Fruit fly (Drosophila melanogaster) whole organism, adult: ENCODE measurements around the gene Trim9.

ENCODE experiments used
- CG11617 ChIP-seq: fragments of 200-800 bp; sonication (Bioruptor generic); optimal IDR thresholded peaks from 2 replicates; lab custom pipeline; 2017; ENCODE audit warnings: mild to moderate bottlenecking, missing biosample characterization, missing genetic modification reagents, missing genetic modification characterization
- CG12768 ChIP-seq: fragments of 200-800 bp; sonication (Bioruptor generic); optimal IDR thresholded peaks from 2 replicates; lab custom pipeline; 2017; ENCODE audit warnings: missing biosample characterization, missing genetic modification characterization, mild to moderate bottlenecking, moderate library complexity, missing genetic modification reagents
- CG14711 ChIP-seq: fragments of 200-800 bp; sonication (Bioruptor generic); optimal IDR thresholded peaks from 2 replicates; lab custom pipeline; 2018; ENCODE audit warnings: missing biosample characterization, mild to moderate bottlenecking, missing genetic modification characterization, moderate library complexity
- CG1620 ChIP-seq: fragments of 200-800 bp; sonication (Bioruptor generic); optimal IDR thresholded peaks from 2 replicates; lab custom pipeline; 2016; ENCODE audit warnings: missing biosample characterization, missing genetic modification characterization
- CG33017 ChIP-seq: fragments of 200-800 bp; sonication (Bioruptor generic); optimal IDR thresholded peaks from 2 replicates; lab custom pipeline; 2018; ENCODE audit warnings: missing biosample characterization, mild to moderate bottlenecking, missing genetic modification characterization, moderate library complexity
- CG5204 ChIP-seq: fragments of 200-800 bp; sonication (Bioruptor generic); optimal IDR thresholded peaks from 2 replicates; lab custom pipeline; 2016; ENCODE audit warnings: missing biosample characterization, missing genetic modification characterization
- CG7045 ChIP-seq: fragments of 200-800 bp; sonication (Bioruptor generic); optimal IDR thresholded peaks from 2 replicates; lab custom pipeline; 2017; ENCODE audit warnings: missing biosample characterization, mild to moderate bottlenecking, missing genetic modification characterization
- CG7101 ChIP-seq: fragments of 200-800 bp; sonication (Bioruptor generic); optimal IDR thresholded peaks from 2 replicates; lab custom pipeline; 2018; ENCODE audit warnings: missing biosample characterization, mild to moderate bottlenecking, missing genetic modification characterization, moderate library complexity
- Clk ChIP-seq: fragments of 200-800 bp; sonication (Bioruptor generic); optimal IDR thresholded peaks from 2 replicates; lab custom pipeline; 2017; ENCODE audit warnings: missing biosample characterization, missing genetic modification characterization
- Crg-1 ChIP-seq: fragments of 200-800 bp; sonication (Bioruptor generic); optimal IDR thresholded peaks from 2 replicates; lab custom pipeline; 2016; ENCODE audit warnings: missing biosample characterization, missing genetic modification characterization
- Hr96 ChIP-seq: fragments of 200-800 bp; sonication (Bioruptor generic); optimal IDR thresholded peaks from 2 replicates; lab custom pipeline; 2016; ENCODE audit warnings: missing biosample characterization, missing genetic modification characterization
- Mnt ChIP-seq: fragments of 200-800 bp; sonication (Bioruptor generic); optimal IDR thresholded peaks from 2 replicates; lab custom pipeline; 2016; ENCODE audit warnings: missing biosample characterization, mild to moderate bottlenecking, missing genetic modification characterization
- bab1 ChIP-seq: fragments of 200-800 bp; sonication (Bioruptor generic); optimal IDR thresholded peaks from 3 replicates; lab custom pipeline; 2019; ENCODE audit warnings: missing biosample characterization, mild to moderate bottlenecking, missing genetic modification characterization, moderate library complexity
- cic ChIP-seq: fragments of 200-800 bp; sonication (Bioruptor generic); optimal IDR thresholded peaks from 2 replicates; lab custom pipeline; 2017; ENCODE audit warnings: missing biosample characterization, mild to moderate bottlenecking, missing genetic modification characterization, moderate library complexity
- cnc ChIP-seq, 2 experiments: fragments of >200 bp; optimal IDR thresholded peaks; 2 replicates each; lab custom pipeline; 2017
- kay ChIP-seq: fragments of 200-800 bp; sonication (Bioruptor generic); peaks from one replicate; lab custom pipeline; 2016; ENCODE audit warnings: missing biosample characterization, missing genetic modification characterization, borderline replicate concordance
- ovo ChIP-seq: fragments of 200-800 bp; sonication (Bioruptor generic); optimal IDR thresholded peaks from 2 replicates; lab custom pipeline; 2016; ENCODE audit warnings: missing biosample characterization, missing genetic modification characterization
- pad ChIP-seq: fragments of 200-800 bp; sonication (Bioruptor generic); optimal IDR thresholded peaks from 3 replicates; lab custom pipeline; 2017; ENCODE audit warnings: missing biosample characterization, missing genetic modification characterization, mild to moderate bottlenecking, moderate library complexity, missing genetic modification reagents
- tj ChIP-seq: fragments of 200-800 bp; sonication (Bioruptor generic); optimal IDR thresholded peaks from 3 replicates; lab custom pipeline; 2017; ENCODE audit warnings: missing biosample characterization, mild to moderate bottlenecking, missing genetic modification characterization, moderate library complexity
- toe ChIP-seq: fragments of 200-800 bp; sonication (Bioruptor generic); optimal IDR thresholded peaks from 2 replicates; lab custom pipeline; 2016; ENCODE audit warnings: missing biosample characterization, missing genetic modification characterization

Trim9 gene

dm6 chr2L:10552807-10553206 lies 8.1 kb downstream of the Trim9 start:
- TF ChIP-seq CG7101 (tag; lab: Kevin White, UChicago): peak; percentile 53
- TF ChIP-seq cic (GFP tag; lab: Kevin White, UChicago): peak; percentile 75
- no peak for TF ChIP-seq CG12768 (GFP tag; lab: Kevin White, UChicago)
- TF ChIP-seq Crg-1 (GFP tag; lab: Kevin White, UChicago): peak; percentile 36
- peak; percentile 12 for TF ChIP-seq kay (GFP tag; lab: Kevin White, UChicago)
- no peak for TF ChIP-seq CG5204 (GFP tag; lab: Kevin White, UChicago)

dm6 chr2L:10553692-10554091 lies 9.0 kb downstream of the Trim9 start:
- TF ChIP-seq CG33017: no peak
- no peak for TF ChIP-seq CG12768 (GFP tag; lab: Kevin White, UChicago)
- TF ChIP-seq tj (GFP tag; lab: Kevin White, UChicago): no peak

dm6 chr2L:10554676-10555075 lies 10.0 kb downstream of the Trim9 start:
- TF ChIP-seq ovo (GFP tag; lab: Kevin White, UChicago) (no peak), cnc (optimal IDR thresholded peaks at IDR 0.05; lab: Kevin White, UChicago) (no peak), CG14711 (tag; lab: Kevin White, UChicago) (no peak), Mnt (GFP tag; lab: Kevin White, UChicago) (no peak), tj (GFP tag; lab: Kevin White, UChicago) (no peak), toe (no peak)

dm6 chr2L:10555269-10555668 lies 10.6 kb downstream of the Trim9 start:
- TF ChIP-seq CG1620 (GFP tag; lab: Kevin White, UChicago) (no peak), CG5204 (GFP tag; lab: Kevin White, UChicago) (no peak), toe (no peak), CG7101 (tag; lab: Kevin White, UChicago) (no peak), Clk (GFP tag; lab: Kevin White, UChicago) (no peak), tj (GFP tag; lab: Kevin White, UChicago) (no peak), cnc (optimal IDR thresholded peaks at IDR 0.05; lab: Kevin White, UChicago) (no peak), bab1 (GFP tag; lab: Kevin White, UChicago) (no peak), CG7045 (GFP tag; lab: Kevin White, UChicago) (no peak), ovo (GFP tag; lab: Kevin White, UChicago) (no peak), Mnt (GFP tag; lab: Kevin White, UChicago) (no peak), pad (GFP tag; lab: Kevin White, UChicago) (no peak)

- TF ChIP-seq CG14711 (tag; lab: Kevin White, UChicago) (no peak), CG7101 (tag; lab: Kevin White, UChicago) (no peak), CG12768 (GFP tag; lab: Kevin White, UChicago) (no peak), CG7045 (GFP tag; lab: Kevin White, UChicago) (no peak), bab1 (GFP tag; lab: Kevin White, UChicago) (no peak), Hr96 (GFP tag; lab: Kevin White, UChicago) (no peak), toe (no peak), Clk (GFP tag; lab: Kevin White, UChicago) (no peak), cnc (optimal IDR thresholded peaks at IDR 0.05; lab: Kevin White, UChicago) (no peak), ovo (GFP tag; lab: Kevin White, UChicago) (no peak), tj (GFP tag; lab: Kevin White, UChicago) (no peak), pad (GFP tag; lab: Kevin White, UChicago) (no peak), CG33017 (no peak), CG1620 (GFP tag; lab: Kevin White, UChicago) (no peak), kay (GFP tag; lab: Kevin White, UChicago) (no peak), cic (GFP tag; lab: Kevin White, UChicago) (no peak), CG5204 (GFP tag; lab: Kevin White, UChicago) (no peak), Mnt (GFP tag; lab: Kevin White, UChicago) (no peak), Crg-1 (GFP tag; lab: Kevin White, UChicago) (no peak), CG11617 (GFP tag; lab: Kevin White, UChicago) (no peak)
Measured at dm6 chr2L:10565674-10566073, 21.0 kb downstream of the Trim9 start.

- TF ChIP-seq CG7045 (GFP tag; lab: Kevin White, UChicago) (no peak), Crg-1 (GFP tag; lab: Kevin White, UChicago) (no peak), CG14711 (tag; lab: Kevin White, UChicago) (no peak), cnc (optimal IDR thresholded peaks at IDR 0.05; lab: Kevin White, UChicago) (no peak), bab1 (GFP tag; lab: Kevin White, UChicago) (no peak), CG1620 (GFP tag; lab: Kevin White, UChicago) (no peak), Mnt (GFP tag; lab: Kevin White, UChicago) (no peak), CG33017 (no peak), pad (GFP tag; lab: Kevin White, UChicago) (no peak), cic (GFP tag; lab: Kevin White, UChicago) (no peak), Clk (GFP tag; lab: Kevin White, UChicago) (no peak), tj (GFP tag; lab: Kevin White, UChicago) (no peak), toe (no peak), kay (GFP tag; lab: Kevin White, UChicago) (no peak), CG7101 (tag; lab: Kevin White, UChicago) (no peak), ovo (GFP tag; lab: Kevin White, UChicago) (no peak), CG5204 (GFP tag; lab: Kevin White, UChicago) (no peak)
Measured at dm6 chr2L:10566955-10567354, 22.3 kb downstream of the Trim9 start, which contains the start of gene CG6138. Gene CG6138 (plus strand): TSS chr2L:10567255.
